Fruit fly (Drosophila melanogaster): ENCODE measurements around the gene Not10.
A peak's percentile ranks its signal among the peaks of the same experiment; 100 is the strongest.

Not10 gene

dm6 chr3R:12630369-12630768 is at the start of gene Not10:
Not10 (plus strand) TSS chr3R:12630647.
- TF ChIP-seq Sox102F (GFP tag; optimal IDR thresholded peaks at IDR 0.05) (no peak), OdsH (GFP tag; optimal IDR thresholded peaks at IDR 0.05) (no peak), acj6 (GFP tag; optimal IDR thresholded peaks at IDR 0.05) (peak; percentile 49), Ets21C (GFP tag; optimal IDR thresholded peaks at IDR 0.05) (peak; percentile 10), CG16779 (tag; optimal IDR thresholded peaks at IDR 0.05) (no peak), Eip93F (GFP tag; optimal IDR thresholded peaks at IDR 0.05) (peak; percentile 58), esn (GFP tag; optimal IDR thresholded peaks at IDR 0.05) (peak; percentile 25), CG3032 (tag; optimal IDR thresholded peaks at IDR 0.05) (peak; percentile 29), CG34406 (GFP tag; optimal IDR thresholded peaks at IDR 0.05) (peak; percentile 15)

dm6 chr3R:12591672-12592071 is 38.8 kb upstream of the Not10 start:
- no peak for TF ChIP-seq CG9139 (GFP tag; optimal IDR thresholded peaks at IDR 0.05)
- TF ChIP-seq CG32006 (GFP tag; optimal IDR thresholded peaks at IDR 0.05), result peak; percentile 5

dm6 chr3R:12595187-12595889 is 35.1 kb upstream of the Not10 start, which contains the start of gene Octbeta2R:
Octbeta2R (minus strand) TSS chr3R:12595725.
- TF ChIP-seq fkh (GFP tag; optimal IDR thresholded peaks at IDR 0.05) (no peak), Hr38 (GFP tag; optimal IDR thresholded peaks at IDR 0.05) (no peak), CG3032 (tag; optimal IDR thresholded peaks at IDR 0.05) (no peak)

dm6 chr3R:12595890-12596215 is 34.6 kb upstream of the Not10 start:
- TF ChIP-seq cyc (GFP tag; optimal IDR thresholded peaks at IDR 0.05), result no peak
- no peak for TF ChIP-seq CG10631 (GFP tag; optimal IDR thresholded peaks at IDR 0.05)
- TF ChIP-seq Hr4 (GFP tag; optimal IDR thresholded peaks at IDR 0.05), result no peak
- TF ChIP-seq Met (GFP tag; optimal IDR thresholded peaks at IDR 0.05), result no peak
- no peak for TF ChIP-seq CG34406 (GFP tag; optimal IDR thresholded peaks at IDR 0.05)
- TF ChIP-seq CG16779 (tag; optimal IDR thresholded peaks at IDR 0.05), result no peak
- TF ChIP-seq CG3032 (tag; optimal IDR thresholded peaks at IDR 0.05), result no peak

dm6 chr3R:12611973-12612372 is 18.5 kb upstream of the Not10 start:
- TF ChIP-seq fkh (GFP tag; optimal IDR thresholded peaks at IDR 0.05), result no peak
- TF ChIP-seq net (GFP tag; optimal IDR thresholded peaks at IDR 0.05), result no peak
- no peak for TF ChIP-seq Eip75B (GFP tag; optimal IDR thresholded peaks at IDR 0.05)
- TF ChIP-seq CG11762 (GFP tag; optimal IDR thresholded peaks at IDR 0.05; ENCODE audit: insufficient read depth), result no peak
- TF ChIP-seq CG6163 (GFP tag; IDR thresholded peaks at IDR 0.05), result no peak
- TF ChIP-seq Eip78C (GFP tag), result no peak
- no peak for TF ChIP-seq Ets96B (tag; optimal IDR thresholded peaks at IDR 0.05)
- no peak for TF ChIP-seq Lpt (GFP tag; optimal IDR thresholded peaks at IDR 0.05)
- TF ChIP-seq CG3032 (tag; optimal IDR thresholded peaks at IDR 0.05), result no peak
- TF ChIP-seq Sox14 (GFP tag; optimal IDR thresholded peaks at IDR 0.05), result no peak
- TF ChIP-seq CG16779 (tag; optimal IDR thresholded peaks at IDR 0.05), result no peak
- TF ChIP-seq fd59A (GFP tag; optimal IDR thresholded peaks at IDR 0.05), result no peak
- TF ChIP-seq CG1621 (tag; optimal IDR thresholded peaks at IDR 0.05), result no peak
- no peak for TF ChIP-seq Hr4 (GFP tag; optimal IDR thresholded peaks at IDR 0.05)
- TF ChIP-seq CG34406 (GFP tag; optimal IDR thresholded peaks at IDR 0.05), result no peak

- TF ChIP-seq CG8632 (GFP tag; optimal IDR thresholded peaks at IDR 0.05) (no peak), vri (GFP tag; optimal IDR thresholded peaks at IDR 0.05) (no peak), CG4318 (GFP tag; optimal IDR thresholded peaks at IDR 0.05) (no peak), CG15336 (GFP tag; IDR thresholded peaks at IDR 0.05) (no peak)
Observed at dm6 chr3R:12615553-12615952, 14.9 kb upstream of the Not10 start.

Measured in whole organism, prepupa.